Worm (Caenorhabditis elegans): ENCODE data around the gene C15H9.4.

- TF ChIP-seq T22C8.4 (GFP tag; IDR thresholded peaks at IDR 0.05) = no peak
- no peak for TF ChIP-seq ref-1 (GFP tag; conservative IDR thresholded peaks at IDR 0.05)
- no peak for TF ChIP-seq cog-1 (tag; optimal IDR thresholded peaks at IDR 0.05)
- TF ChIP-seq flt-1 (GFP tag; IDR thresholded peaks at IDR 0.05) = no peak
- TF ChIP-seq klf-2 (GFP tag; conservative IDR thresholded peaks at IDR 0.05) = no peak
- TF ChIP-seq ztf-23 (GFP tag; IDR thresholded peaks at IDR 0.05) = no peak
- no peak for TF ChIP-seq tab-1 (GFP tag; IDR thresholded peaks at IDR 0.05)
- no peak for TF ChIP-seq med-1 (GFP tag; optimal IDR thresholded peaks at IDR 0.05; ENCODE audit: insufficient read depth)
- no peak for TF ChIP-seq ztf-29 (GFP tag; IDR thresholded peaks at IDR 0.05)
These were observed 44.7 kb upstream of the C15H9.4 start, which contains the start of gene C45B2.6 for ce11 chrX:6052744-6053143.

All from whole organism, midembryonic.